Worm (Caenorhabditis elegans) whole organism, L3 larva: ENCODE data around the gene cht-1.

ENCODE experiments used
- R02D3.7 ChIP-seq: fragments of 150-350 bp; optimal IDR thresholded peaks from 2 replicates; lab custom pipeline; 2014; ENCODE audit warnings: missing biosample characterization, missing genetic modification characterization
- ZK546.5 ChIP-seq: sonication (generic microtip); optimal IDR thresholded peaks from 2 replicates; lab custom pipeline; 2017; ENCODE audit warnings: missing biosample characterization, missing genetic modification characterization
- ceh-16 ChIP-seq: sonication (generic microtip); optimal IDR thresholded peaks from 2 replicates; lab custom pipeline; 2017; ENCODE audit warnings: missing biosample characterization, missing genetic modification characterization
- daf-12 ChIP-seq: fragments of 150-350 bp; optimal IDR thresholded peaks from 2 replicates; lab custom pipeline; 2014; ENCODE audit warnings: missing biosample characterization, missing genetic modification reagents, missing genetic modification characterization
- egl-5 ChIP-seq: fragments of 150-350 bp; optimal IDR thresholded peaks from 2 replicates; lab custom pipeline; 2017; ENCODE audit warnings: missing biosample characterization, missing genetic modification reagents, missing genetic modification characterization, inconsistent platforms
- eor-1 ChIP-seq, 2 experiments: fragments of 150-350 bp; optimal IDR thresholded peaks; 2 replicates each; lab custom pipeline; 2014 to 2018; ENCODE audit warnings: missing biosample characterization in 2 of 2, missing genetic modification characterization in 2 of 2
- fkh-10 ChIP-seq: sonication (generic microtip); optimal IDR thresholded peaks from 2 replicates; lab custom pipeline; 2017; ENCODE audit warnings: missing biosample characterization, missing genetic modification reagents, missing genetic modification characterization
- fkh-2 ChIP-seq: fragments of 150-350 bp; optimal IDR thresholded peaks from 2 replicates; lab custom pipeline; 2014; ENCODE audit warnings: missing biosample characterization, missing genetic modification reagents, missing genetic modification characterization
- fos-1 ChIP-seq: fragments of 150-350 bp; optimal IDR thresholded peaks from 2 replicates; lab custom pipeline; 2014; ENCODE audit warnings: missing biosample characterization, missing genetic modification characterization
- jun-1 ChIP-seq: fragments of 150-350 bp; optimal IDR thresholded peaks from 2 replicates; lab custom pipeline; 2014; ENCODE audit warnings: missing biosample characterization, missing genetic modification reagents, missing genetic modification characterization
- lin-39 ChIP-seq: fragments of 150-350 bp; optimal IDR thresholded peaks from 2 replicates; lab custom pipeline; 2018; ENCODE audit warnings: missing biosample characterization, missing genetic modification reagents, missing genetic modification characterization
- lsy-12 ChIP-seq: sonication (generic microtip); optimal IDR thresholded peaks from 2 replicates; lab custom pipeline; 2016; ENCODE audit warnings: mild to moderate bottlenecking, missing genetic modification characterization, missing compliant biosample characterization
- mdl-1 ChIP-seq: fragments of 150-350 bp; optimal IDR thresholded peaks from 2 replicates; lab custom pipeline; 2014; ENCODE audit warnings: missing biosample characterization, missing genetic modification characterization
- nhr-11 ChIP-seq: fragments of 150-350 bp; optimal IDR thresholded peaks from 2 replicates; lab custom pipeline; 2014; ENCODE audit warnings: missing biosample characterization, missing genetic modification characterization
- nhr-12 ChIP-seq: fragments of 150-350 bp; optimal IDR thresholded peaks from 2 replicates; lab custom pipeline; 2014; ENCODE audit warnings: missing biosample characterization, missing genetic modification characterization
- nhr-23 ChIP-seq: fragments of 150-350 bp; optimal IDR thresholded peaks from 2 replicates; lab custom pipeline; 2014; ENCODE audit warnings: missing biosample characterization, missing genetic modification reagents, missing genetic modification characterization
- nhr-43 ChIP-seq: sonication (generic microtip); optimal IDR thresholded peaks from 2 replicates; lab custom pipeline; 2016; ENCODE audit warnings: mild to moderate bottlenecking, missing genetic modification characterization, missing compliant biosample characterization; ENCODE audit not compliant: poor library complexity, severe bottlenecking
- nhr-67 ChIP-seq: fragments of 150-350 bp; optimal IDR thresholded peaks from 2 replicates; lab custom pipeline; 2014; ENCODE audit warnings: missing biosample characterization, missing genetic modification characterization
- nhr-77 ChIP-seq: fragments of 150-350 bp; optimal IDR thresholded peaks from 2 replicates; lab custom pipeline; 2014; ENCODE audit warnings: missing biosample characterization, missing genetic modification characterization
- pha-4 ChIP-seq: fragments of 150-350 bp; optimal IDR thresholded peaks from 2 replicates; lab custom pipeline; 2014; ENCODE audit warnings: missing biosample characterization, missing genetic modification reagents, missing genetic modification characterization
- pqm-1 ChIP-seq: fragments of 150-350 bp; optimal IDR thresholded peaks from 2 replicates; lab custom pipeline; 2017; ENCODE audit warnings: missing biosample characterization, missing genetic modification characterization, inconsistent platforms
- sea-2 ChIP-seq: fragments of 150-350 bp; sonication (generic microtip); optimal IDR thresholded peaks from 4 replicates; lab custom pipeline; 2014; ENCODE audit warnings: missing biosample characterization, missing genetic modification reagents, missing genetic modification characterization
- skn-1 ChIP-seq: fragments of 150-350 bp; optimal IDR thresholded peaks from 2 replicates; lab custom pipeline; 2014; ENCODE audit warnings: missing biosample characterization, missing genetic modification characterization
- unc-62 ChIP-seq: fragments of 150-350 bp; sonication (generic microtip); optimal IDR thresholded peaks from 4 replicates; lab custom pipeline; 2014; ENCODE audit warnings: missing biosample characterization, missing genetic modification reagents, missing genetic modification characterization
- ztf-11 ChIP-seq: fragments of 150-350 bp; optimal IDR thresholded peaks from 2 replicates; lab custom pipeline; 2014; ENCODE audit warnings: missing biosample characterization, missing genetic modification characterization

Gene cht-1

ce11 chrX:3350306-3350705 lies 49.5 kb downstream of the cht-1 start, which contains the start of gene nspg-4:
nspg-4 (minus strand) TSS chrX:3350406.
- TF ChIP-seq nhr-67 (tag; lab: Kevin White, UChicago) (no peak), unc-62 (GFP tag; lab: Kevin White, UChicago) (no peak), R02D3.7 (tag; lab: Kevin White, UChicago) (no peak), nhr-77 (tag; lab: Kevin White, UChicago) (no peak), nhr-23 (tag; lab: Kevin White, UChicago) (no peak), ceh-16 (tag; lab: Kevin White, UChicago) (no peak), pha-4 (tag; lab: Kevin White, UChicago) (no peak), sea-2 (GFP tag; lab: Kevin White, UChicago) (no peak), pqm-1 (tag; lab: Kevin White, UChicago) (no peak), lin-39 (tag; lab: Kevin White, UChicago) (no peak), egl-5 (tag; lab: Kevin White, UChicago) (no peak), ZK546.5 (tag; lab: Kevin White, UChicago) (no peak), lsy-12 (no peak), ztf-11 (tag; lab: Kevin White, UChicago) (no peak), nhr-12 (tag; lab: Kevin White, UChicago) (no peak), eor-1 (tag; optimal IDR thresholded peaks at IDR 0.05; lab: Kevin White, UChicago) (no peak), fos-1 (tag; lab: Kevin White, UChicago) (no peak), fkh-2 (tag; lab: Kevin White, UChicago) (no peak), skn-1 (tag; lab: Kevin White, UChicago) (no peak)

ce11 chrX:3347904-3348441 lies 51.8 kb downstream of the cht-1 start, which contains the start of gene ZK816.3:
ZK816.3 (plus strand) TSS chrX:3348391.
- TF ChIP-seq mdl-1 (tag; lab: Kevin White, UChicago) (no peak), nhr-23 (tag; lab: Kevin White, UChicago) (peak; percentile 7), jun-1 (tag; lab: Kevin White, UChicago) (no peak), nhr-67 (tag; lab: Kevin White, UChicago) (no peak), pha-4 (tag; lab: Kevin White, UChicago) (peak; percentile 0), ztf-11 (tag; lab: Kevin White, UChicago) (no peak), nhr-11 (no peak), sea-2 (GFP tag; lab: Kevin White, UChicago) (no peak), nhr-43 (peak; percentile 24), daf-12 (tag; lab: Kevin White, UChicago) (no peak), fkh-10 (GFP tag; lab: Kevin White, UChicago) (no peak)
